Worm (Caenorhabditis elegans) whole organism, late embryonic: Measurements from ENCODE around the gene F41G3.19.

Source experiments
- C38D4.7 ChIP-seq: fragments of 200-800 bp; sonication (Bioruptor generic); optimal IDR thresholded peaks from 2 replicates; lab custom pipeline; 2018; ENCODE audit warnings: mild to moderate bottlenecking, missing genetic modification characterization, moderate library complexity, missing compliant biosample characterization
- T23F11.4 ChIP-seq: fragments of 200-800 bp; sonication (Bioruptor generic); optimal IDR thresholded peaks from 2 replicates; lab custom pipeline; 2018; ENCODE audit warnings: mild to moderate bottlenecking, missing genetic modification characterization, missing compliant biosample characterization
- ceh-14 ChIP-seq: sonication (generic microtip); optimal IDR thresholded peaks from 2 replicates; lab custom pipeline; 2016; ENCODE audit warnings: missing genotype, missing genetic modification characterization, missing compliant biosample characterization
- ceh-18 ChIP-seq: sonication (generic microtip); optimal IDR thresholded peaks from 2 replicates; lab custom pipeline; 2016; ENCODE audit warnings: missing genetic modification characterization, missing compliant biosample characterization
- ceh-19 ChIP-seq: fragments of 200-800 bp; sonication (Bioruptor generic); optimal IDR thresholded peaks from 2 replicates; lab custom pipeline; 2018; ENCODE audit warnings: mild to moderate bottlenecking, missing genetic modification characterization, missing compliant biosample characterization
- ceh-24 ChIP-seq: sonication (generic microtip); optimal IDR thresholded peaks from 2 replicates; lab custom pipeline; 2016; ENCODE audit warnings: mild to moderate bottlenecking, missing genetic modification characterization, missing compliant biosample characterization
- ceh-48 ChIP-seq: sonication (generic microtip); optimal IDR thresholded peaks from 2 replicates; lab custom pipeline; 2016; ENCODE audit warnings: missing genetic modification characterization, inconsistent platforms, missing compliant biosample characterization
- che-1 ChIP-seq: sonication (generic microtip); optimal IDR thresholded peaks from 2 replicates; lab custom pipeline; 2016; ENCODE audit warnings: mild to moderate bottlenecking, missing genetic modification characterization, missing compliant biosample characterization
- elt-2 ChIP-seq: sonication (generic microtip); optimal IDR thresholded peaks from 2 replicates; lab custom pipeline; 2016; ENCODE audit warnings: missing genetic modification reagents, missing genetic modification characterization, missing compliant biosample characterization
- elt-4 ChIP-seq: sonication (generic microtip); optimal IDR thresholded peaks from 2 replicates; lab custom pipeline; 2016; ENCODE audit warnings: missing genetic modification characterization, missing compliant biosample characterization
- ets-4 ChIP-seq: sonication (generic microtip); optimal IDR thresholded peaks from 2 replicates; lab custom pipeline; 2016; ENCODE audit warnings: missing genetic modification characterization, missing compliant biosample characterization
- fkh-10 ChIP-seq: fragments of 150-350 bp; optimal IDR thresholded peaks from 2 replicates; lab custom pipeline; 2014; ENCODE audit warnings: missing biosample characterization, missing genetic modification reagents, missing genetic modification characterization
- hlh-13 ChIP-seq: fragments of 200-800 bp; sonication (Bioruptor generic); optimal IDR thresholded peaks from 2 replicates; lab custom pipeline; 2018; ENCODE audit warnings: mild to moderate bottlenecking, missing genetic modification characterization, missing compliant biosample characterization
- hlh-15 ChIP-seq: sonication (generic microtip); optimal IDR thresholded peaks from 2 replicates; lab custom pipeline; 2016; ENCODE audit warnings: missing genetic modification characterization, missing compliant biosample characterization
- hlh-6 ChIP-seq: sonication (generic microtip); optimal IDR thresholded peaks from 2 replicates; lab custom pipeline; 2016; ENCODE audit warnings: missing genotype, missing genetic modification characterization, missing compliant biosample characterization
- nfya-1 ChIP-seq: sonication (generic microtip); optimal IDR thresholded peaks from 2 replicates; lab custom pipeline; 2017; ENCODE audit warnings: missing genetic modification characterization, mild to moderate bottlenecking, missing compliant biosample characterization, antibody characterized with exemption, moderate library complexity
- nhr-11 ChIP-seq: fragments of 150-350 bp; optimal IDR thresholded peaks from 2 replicates; lab custom pipeline; 2014; ENCODE audit warnings: missing biosample characterization, missing genetic modification characterization
- nhr-232 ChIP-seq: sonication (generic microtip); optimal IDR thresholded peaks from 2 replicates; lab custom pipeline; 2016; ENCODE audit warnings: missing genetic modification characterization, missing compliant biosample characterization
- odd-2 ChIP-seq: sonication (generic microtip); optimal IDR thresholded peaks from 2 replicates; lab custom pipeline; 2017; ENCODE audit warnings: antibody characterized with exemption, mild to moderate bottlenecking, missing genetic modification characterization, missing compliant biosample characterization
- sdc-2 ChIP-seq: sonication (generic microtip); optimal IDR thresholded peaks from 2 replicates; lab custom pipeline; 2016; ENCODE audit warnings: missing genotype, missing genetic modification characterization, missing compliant biosample characterization
- sox-2 ChIP-seq: fragments of 200-800 bp; sonication (Bioruptor generic); IDR thresholded peaks from 2 replicates; pipeline ENCODE4 v1.3.6; 2022; ENCODE audit warnings: missing genetic modification reagents, missing genetic modification characterization, missing compliant biosample characterization
- unc-3 ChIP-seq, 2 experiments: fragments of 200-800 bp in 1 of 2; sonication (Bioruptor generic) in 1 of 2; sonication (generic microtip) in 1 of 2; conservative IDR thresholded peaks in 1 of 2; optimal IDR thresholded peaks in 1 of 2; 2 replicates each; pipeline versions ENCODE4 v1.3.6 to Lab custom; 2016 to 2022; ENCODE audit warnings: missing compliant biosample characterization in 2 of 2, missing genetic modification characterization in 2 of 2, missing genetic modification reagents in 1 of 2
- unc-42 ChIP-seq: sonication (generic microtip); optimal IDR thresholded peaks from 2 replicates; lab custom pipeline; 2016; ENCODE audit warnings: missing genotype, missing genetic modification characterization, missing compliant biosample characterization
- unc-55 ChIP-seq: sonication (generic microtip); optimal IDR thresholded peaks from 2 replicates; lab custom pipeline; 2017; ENCODE audit warnings: missing biosample characterization, missing genetic modification reagents, missing genetic modification characterization
- unc-86 ChIP-seq: sonication (generic microtip); optimal IDR thresholded peaks from 2 replicates; lab custom pipeline; 2016; ENCODE audit warnings: missing genetic modification characterization, missing compliant biosample characterization
- zip-5 ChIP-seq: sonication (generic microtip); optimal IDR thresholded peaks from 2 replicates; lab custom pipeline; 2016; ENCODE audit warnings: missing genetic modification characterization, missing compliant biosample characterization
- ztf-16 ChIP-seq: sonication (generic microtip); optimal IDR thresholded peaks from 2 replicates; lab custom pipeline; 2017; ENCODE audit warnings: missing genetic modification characterization, missing compliant biosample characterization

The F41G3.19 gene

DNA sequence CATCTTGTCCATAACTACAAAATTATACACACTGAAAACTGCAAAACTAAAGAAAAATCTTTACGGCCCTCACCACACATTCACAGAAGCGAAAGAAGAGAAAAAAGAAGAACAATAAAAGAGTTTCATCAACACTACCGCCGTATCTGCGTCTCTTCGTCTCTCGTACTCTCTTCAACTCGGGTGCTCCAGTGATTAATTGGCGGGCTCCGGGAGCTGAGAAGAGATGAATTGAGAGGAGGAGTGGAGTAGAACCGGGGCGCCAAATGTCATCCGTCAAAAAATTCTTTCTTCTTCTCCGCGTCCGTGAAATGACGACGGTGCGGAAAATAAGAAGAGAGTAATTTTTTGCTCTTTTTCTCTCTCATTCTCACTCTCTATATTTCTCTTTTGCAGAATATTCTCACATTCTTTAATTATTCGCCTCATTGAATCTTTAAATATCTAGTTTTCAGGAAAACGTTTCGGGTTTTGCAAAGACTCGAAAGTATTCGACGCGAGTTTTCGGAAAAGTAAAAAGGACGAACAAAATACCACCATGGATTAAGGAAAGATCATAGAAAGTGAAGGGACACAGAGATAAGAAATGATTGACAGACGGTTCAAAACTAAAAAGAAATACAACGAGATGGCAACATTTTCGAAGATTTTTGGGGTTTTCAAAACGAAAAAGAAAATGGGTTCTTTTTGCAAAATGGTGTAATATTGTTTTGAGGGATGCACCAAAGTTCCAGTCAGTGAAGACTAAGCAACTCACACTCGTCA is 44.2 kb downstream of the F41G3.19 start (continued):
- TF ChIP-seq hlh-13 = no peak
- TF ChIP-seq ceh-48 (tag; lab: Kevin White, UChicago) = no peak
- no peak for TF ChIP-seq elt-4 (tag; lab: Kevin White, UChicago)
- TF ChIP-seq che-1 (tag; lab: Kevin White, UChicago) = no peak
- TF ChIP-seq ets-4 (tag; lab: Kevin White, UChicago) = no peak
- no peak for TF ChIP-seq odd-2
- no peak for TF ChIP-seq C38D4.7 (GFP tag; lab: Kevin White, UChicago)
- no peak for TF ChIP-seq T23F11.4 (GFP tag; lab: Kevin White, UChicago)
- TF ChIP-seq unc-42 (tag; lab: Kevin White, UChicago) = peak; percentile 2
- no peak for TF ChIP-seq nhr-11 (tag; lab: Kevin White, UChicago)
- TF ChIP-seq ceh-14 (tag; lab: Kevin White, UChicago) = no peak
- TF ChIP-seq ceh-24 (tag; lab: Kevin White, UChicago) = no peak
- peak; percentile 75 for TF ChIP-seq ceh-18 (tag; lab: Kevin White, UChicago)
- TF ChIP-seq zip-5 = no peak
- TF ChIP-seq elt-2 (tag; lab: Kevin White, UChicago) = no peak
- TF ChIP-seq hlh-15 (tag; lab: Kevin White, UChicago) = no peak
- TF ChIP-seq sox-2 = no peak
- peak; percentile 84 for TF ChIP-seq unc-55 (GFP tag; lab: Kevin White, UChicago)
- no peak for TF ChIP-seq hlh-6
- TF ChIP-seq unc-86 = no peak
- TF ChIP-seq nfya-1 (tag; lab: Kevin White, UChicago) = no peak
- TF ChIP-seq fkh-10 = no peak
- TF ChIP-seq nhr-232 (tag; lab: Kevin White, UChicago) = no peak
- no peak for TF ChIP-seq sdc-2
- TF ChIP-seq ztf-16 (tag; lab: Kevin White, UChicago) = no peak

DNA sequence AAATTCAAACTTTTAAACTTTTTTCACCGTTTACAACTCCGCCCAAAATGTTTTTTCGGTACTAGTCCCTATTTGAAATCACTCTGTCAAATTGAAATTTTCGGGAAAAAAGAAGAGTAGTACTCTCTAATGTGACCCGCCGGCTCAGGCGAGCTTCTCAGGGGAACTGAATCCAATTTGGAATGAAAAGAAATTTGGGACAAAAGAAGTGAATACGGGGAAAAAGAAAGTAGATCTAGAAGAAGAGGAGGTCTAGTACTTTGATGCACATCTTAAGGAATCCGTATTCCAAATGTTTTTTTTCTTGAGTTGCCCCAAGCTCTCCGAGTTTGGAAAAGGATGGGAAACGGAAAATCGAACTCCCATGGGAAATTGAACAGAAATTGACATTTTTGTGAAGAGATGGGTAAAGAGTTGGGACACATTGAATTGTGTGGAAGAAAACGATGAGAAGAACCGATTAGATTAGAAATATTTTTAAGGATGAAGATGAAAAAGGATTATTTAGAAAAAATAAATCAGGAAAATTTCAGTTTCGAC is 45.3 kb downstream of the F41G3.19 start:
- TF ChIP-seq unc-3 (GFP tag; conservative IDR thresholded peaks at IDR 0.05; lab: Robert Waterston, UW) = no peak
- peak; percentile 65 for TF ChIP-seq unc-3 (tag; optimal IDR thresholded peaks at IDR 0.05; lab: Kevin White, UChicago)
- no peak for TF ChIP-seq ceh-19 (GFP tag; lab: Kevin White, UChicago)
- no peak for TF ChIP-seq ets-4 (tag; lab: Kevin White, UChicago)
- peak; percentile 72 for TF ChIP-seq unc-42 (tag; lab: Kevin White, UChicago)
- TF ChIP-seq, all 69 proteins: peak for 2

DNA sequence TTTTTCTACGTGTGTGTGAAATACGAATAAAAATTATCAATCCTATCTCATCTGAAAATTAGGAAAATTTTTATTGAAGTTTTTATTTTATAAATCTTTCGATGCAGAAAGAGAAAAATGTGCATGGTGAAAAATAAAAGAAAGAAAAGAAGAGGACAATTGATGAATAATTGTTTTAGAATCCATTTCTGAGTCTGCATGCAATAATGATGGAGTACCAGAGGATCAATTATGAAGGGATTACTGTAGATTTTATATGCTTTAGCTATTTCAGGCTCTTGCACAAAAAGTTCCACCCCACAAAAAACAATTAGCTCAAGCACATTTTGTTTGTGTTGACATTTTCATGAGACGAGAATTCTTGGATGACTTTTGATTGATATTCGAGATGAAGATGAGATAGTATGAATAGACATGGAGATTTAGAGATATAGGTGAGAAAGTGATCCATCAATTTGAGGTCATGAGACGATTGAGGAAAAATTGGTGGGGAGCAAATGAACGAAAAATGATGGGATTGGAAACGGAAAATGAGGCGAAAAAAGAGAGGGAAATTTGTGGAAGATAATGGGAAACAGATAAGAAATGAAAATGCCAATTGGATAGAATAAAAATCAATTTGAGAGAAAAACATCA is 46.2 kb downstream of the F41G3.19 start, which contains the start of gene rpy-1:
rpy-1 (minus strand) TSS at position 51 of the 636 bp plus-strand sequence.
- no peak for TF ChIP-seq sox-2
- no peak for TF ChIP-seq sdc-2
- TF ChIP-seq ceh-18 (tag; lab: Kevin White, UChicago) = peak; percentile 19
- TF ChIP-seq unc-55 (GFP tag; lab: Kevin White, UChicago) = peak; percentile 66
